Fruit fly (Drosophila melanogaster): ENCODE data around the gene Peritrophin-15a.

Peritrophin-15a gene

DNA sequence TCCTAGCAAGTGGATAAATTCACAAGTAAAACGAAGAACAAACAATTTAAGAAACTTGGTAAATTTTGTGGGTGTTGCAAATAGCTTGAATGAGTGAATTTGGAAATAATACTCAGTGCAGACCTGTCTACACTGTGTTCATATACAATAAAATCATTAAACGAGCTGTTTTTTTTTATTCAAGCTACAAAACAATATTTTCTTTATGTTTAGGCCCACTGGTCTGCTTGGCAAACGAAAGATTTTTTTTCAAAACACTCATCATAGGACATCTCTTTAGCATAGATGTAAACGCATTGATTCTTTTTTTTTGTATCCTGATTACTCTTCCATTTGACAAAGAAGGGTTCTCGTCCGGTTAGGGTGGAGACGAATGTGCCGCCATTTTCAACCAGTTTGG, 3.6 kb downstream of the Peritrophin-15a start, which contains the start of gene CG42820:
TSS of gene CG42820 (minus strand) at position 101 of the 400 bp plus-strand sequence.
- TF ChIP-seq Dif (GFP tag; optimal IDR thresholded peaks at IDR 0.05; ENCODE audit: partially characterized antibody), result no peak
- no peak for TF ChIP-seq Vsx2 (GFP tag; optimal IDR thresholded peaks at IDR 0.05; ENCODE audit: partially characterized antibody)
- no peak for TF ChIP-seq pan (optimal IDR thresholded peaks at IDR 0.05)
- no peak for TF ChIP-seq jim (GFP tag; optimal IDR thresholded peaks at IDR 0.05)

DNA sequence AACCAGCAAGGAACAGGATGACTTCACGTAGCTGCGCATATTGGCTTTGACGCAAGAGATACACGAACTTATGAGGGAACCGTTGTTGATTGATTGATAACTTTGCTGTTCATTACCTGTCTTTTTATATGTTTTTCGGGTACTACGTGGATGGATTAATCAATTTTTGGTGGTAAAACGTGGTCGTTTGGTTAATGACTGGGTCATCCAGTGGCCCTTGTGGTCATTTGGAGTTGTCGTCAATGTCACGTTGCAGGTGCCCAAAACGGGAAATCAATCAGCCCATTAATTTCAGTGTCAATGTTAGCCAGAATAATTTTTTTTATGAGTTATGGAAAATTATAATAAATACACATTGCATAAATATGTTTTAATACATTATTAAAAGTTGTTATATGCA, 6.7 kb downstream of the Peritrophin-15a start, which contains the start of gene CG42819:
TSS of gene CG42819 (minus strand) at position 101 of the 400 bp plus-strand sequence.
- TF ChIP-seq ey (GFP tag; optimal IDR thresholded peaks at IDR 0.05) (no peak), Rel (GFP tag; optimal IDR thresholded peaks at IDR 0.05) (no peak), Rel (tag; optimal IDR thresholded peaks at IDR 0.05) (no peak), jim (GFP tag; optimal IDR thresholded peaks at IDR 0.05) (no peak), lola (GFP tag; optimal IDR thresholded peaks at IDR 0.05) (no peak), N (GFP tag; optimal IDR thresholded peaks at IDR 0.05) (no peak), Hnf4 (GFP tag; optimal IDR thresholded peaks at IDR 0.05) (no peak), Sp1 (GFP tag; optimal IDR thresholded peaks at IDR 0.05) (no peak), Abd-B (GFP tag; optimal IDR thresholded peaks at IDR 0.05) (no peak), brk (GFP tag; optimal IDR thresholded peaks at IDR 0.05) (no peak), foxo (GFP tag; optimal IDR thresholded peaks at IDR 0.05) (no peak), Jra (GFP tag; optimal IDR thresholded peaks at IDR 0.05) (no peak), tai (GFP tag; optimal IDR thresholded peaks at IDR 0.05) (no peak)

dm6 chr2L:8385849-8386248, 10.0 kb downstream of the Peritrophin-15a start:
- TF ChIP-seq ey (GFP tag; optimal IDR thresholded peaks at IDR 0.05) (no peak), Hr83 (GFP tag; optimal IDR thresholded peaks at IDR 0.05; ENCODE audit: poor library complexity, severe bottlenecking) (no peak), Jra (GFP tag; optimal IDR thresholded peaks at IDR 0.05) (no peak), Hnf4 (GFP tag; optimal IDR thresholded peaks at IDR 0.05) (no peak), jim (GFP tag; optimal IDR thresholded peaks at IDR 0.05) (no peak)

DNA sequence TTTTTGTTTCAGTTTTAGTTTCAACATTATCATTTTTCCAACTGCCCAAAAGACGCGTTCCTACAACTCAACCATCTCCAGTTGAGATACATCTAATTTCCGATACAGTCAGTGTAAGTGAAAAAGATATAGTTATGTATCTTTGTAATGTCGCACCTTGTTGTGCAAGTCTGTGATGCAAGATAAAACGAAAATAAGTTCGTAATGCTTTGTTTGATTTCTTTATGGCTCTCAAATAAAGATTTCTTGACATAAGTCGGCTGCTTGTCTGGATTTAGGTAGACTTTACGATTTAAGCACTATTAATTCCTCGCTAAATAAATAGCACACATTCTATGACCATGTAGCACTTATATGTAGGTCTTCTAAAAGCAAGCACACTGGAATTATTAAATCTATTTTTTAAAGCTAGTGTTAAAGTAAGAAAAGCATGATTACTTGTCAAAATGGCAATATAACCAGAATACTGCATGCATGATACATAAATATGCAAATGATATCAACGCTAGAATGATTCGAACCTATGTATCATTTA, 10.8 kb downstream of the Peritrophin-15a start:
- TF ChIP-seq fru (GFP tag; optimal IDR thresholded peaks at IDR 0.05), result no peak
- TF ChIP-seq CG32264 (GFP tag; optimal IDR thresholded peaks at IDR 0.05), result no peak
- TF ChIP-seq Hnf4 (GFP tag; optimal IDR thresholded peaks at IDR 0.05), result no peak
- TF ChIP-seq sv (GFP tag; optimal IDR thresholded peaks at IDR 0.05), result no peak
- no peak for TF ChIP-seq Rel (GFP tag; optimal IDR thresholded peaks at IDR 0.05)
- no peak for TF ChIP-seq Rel (tag; optimal IDR thresholded peaks at IDR 0.05)
- TF ChIP-seq GATAd (GFP tag; optimal IDR thresholded peaks at IDR 0.05), result no peak
- TF ChIP-seq tai (GFP tag; optimal IDR thresholded peaks at IDR 0.05), result no peak
- no peak for TF ChIP-seq Hr83 (GFP tag; optimal IDR thresholded peaks at IDR 0.05; ENCODE audit: poor library complexity, severe bottlenecking)
- no peak for TF ChIP-seq foxo (GFP tag; optimal IDR thresholded peaks at IDR 0.05)
- TF ChIP-seq N (GFP tag; optimal IDR thresholded peaks at IDR 0.05), result no peak
- no peak for TF ChIP-seq CG9705 (GFP tag; optimal IDR thresholded peaks at IDR 0.05)
- TF ChIP-seq dmrt93B (GFP tag; optimal IDR thresholded peaks at IDR 0.05), result no peak

DNA sequence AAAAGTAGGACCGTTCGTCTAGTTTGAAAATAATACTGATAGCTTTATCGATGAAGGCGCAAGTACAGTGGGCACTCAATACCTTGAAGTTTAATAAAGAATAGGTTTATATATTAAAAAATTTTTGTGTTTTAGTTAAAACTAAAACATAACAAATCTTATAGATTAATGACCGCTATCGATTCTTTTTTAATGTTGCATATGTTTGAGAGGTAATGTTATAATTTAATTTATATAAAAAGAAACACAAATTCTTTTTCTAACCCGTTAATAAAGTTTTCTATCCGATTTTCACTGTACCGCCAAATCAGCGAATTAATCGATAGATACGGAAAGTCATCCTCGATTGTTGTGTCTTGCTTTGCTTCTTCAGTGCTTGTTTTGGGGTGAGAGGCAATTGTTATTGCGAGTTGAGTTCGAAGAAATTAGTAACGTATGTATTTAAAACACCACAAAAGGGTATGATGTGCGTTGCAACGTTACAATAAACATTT, 11.7 kb downstream of the Peritrophin-15a start, which contains the start of the genes Dad1 and CG13384:
TSS of gene Dad1 (minus strand) at position 30 of the 494 bp plus-strand sequence.
TSS of gene CG13384 (plus strand) at position 348 of the 494 bp plus-strand sequence.
- TF ChIP-seq Jra (GFP tag; optimal IDR thresholded peaks at IDR 0.05), result peak; percentile 84
- TF ChIP-seq Hr83 (GFP tag; optimal IDR thresholded peaks at IDR 0.05; ENCODE audit: poor library complexity, severe bottlenecking), result peak; percentile 28
- peak in 1 of 2 experiments; percentile 95 for TF ChIP-seq foxo (GFP tag; optimal IDR thresholded peaks at IDR 0.05)
- TF ChIP-seq sage (GFP tag; optimal IDR thresholded peaks at IDR 0.05), result peak; percentile 83
- no peak for TF ChIP-seq pan (optimal IDR thresholded peaks at IDR 0.05)
- peak; percentile 88 for TF ChIP-seq sv (GFP tag; optimal IDR thresholded peaks at IDR 0.05)
- peak; percentile 93 for TF ChIP-seq psq (GFP tag; optimal IDR thresholded peaks at IDR 0.05)
- peak; percentile 70 for TF ChIP-seq Rel (GFP tag; optimal IDR thresholded peaks at IDR 0.05)
- peak; percentile 85 for TF ChIP-seq Rel (tag; optimal IDR thresholded peaks at IDR 0.05)
- TF ChIP-seq Mio (GFP tag; optimal IDR thresholded peaks at IDR 0.05), result peak; percentile 42
- peak; percentile 82 for TF ChIP-seq ey (GFP tag; optimal IDR thresholded peaks at IDR 0.05)
- TF ChIP-seq Hr78 (GFP tag; optimal IDR thresholded peaks at IDR 0.05), result no peak
- TF ChIP-seq lola (GFP tag; optimal IDR thresholded peaks at IDR 0.05), result no peak
- no peak for TF ChIP-seq usp (GFP tag; optimal IDR thresholded peaks at IDR 0.05)
- TF ChIP-seq fru (GFP tag; optimal IDR thresholded peaks at IDR 0.05), result peak; percentile 92
- TF ChIP-seq woc (GFP tag; optimal IDR thresholded peaks at IDR 0.05), result peak; percentile 92
- TF ChIP-seq brk (GFP tag; optimal IDR thresholded peaks at IDR 0.05), result peak; percentile 94
- no peak for TF ChIP-seq CrebA (GFP tag; optimal IDR thresholded peaks at IDR 0.05; ENCODE audit: borderline replicate concordance)
- TF ChIP-seq Myc (optimal IDR thresholded peaks at IDR 0.05), result no peak
- peak; percentile 90 for TF ChIP-seq dmrt93B (GFP tag; optimal IDR thresholded peaks at IDR 0.05)
- TF ChIP-seq dsf (GFP tag; optimal IDR thresholded peaks at IDR 0.05; ENCODE audit: borderline replicate concordance), result peak; percentile 82
- TF ChIP-seq CG32264 (GFP tag; optimal IDR thresholded peaks at IDR 0.05), result peak; percentile 32
- peak; percentile 97 for TF ChIP-seq HLH106 (tag; optimal IDR thresholded peaks at IDR 0.05)
- no peak for TF ChIP-seq Abd-B (GFP tag; optimal IDR thresholded peaks at IDR 0.05)
- TF ChIP-seq jim (GFP tag; optimal IDR thresholded peaks at IDR 0.05), result no peak
- TF ChIP-seq tai (GFP tag; optimal IDR thresholded peaks at IDR 0.05), result peak; percentile 90
- TF ChIP-seq OdsH (GFP tag; optimal IDR thresholded peaks at IDR 0.05), result peak; percentile 94
- peak; percentile 82 for TF ChIP-seq br (GFP tag; optimal IDR thresholded peaks at IDR 0.05)
- no peak for TF ChIP-seq Vsx2 (GFP tag; optimal IDR thresholded peaks at IDR 0.05; ENCODE audit: partially characterized antibody)
- TF ChIP-seq h (GFP tag; optimal IDR thresholded peaks at IDR 0.05), result peak; percentile 94
- TF ChIP-seq N (GFP tag; optimal IDR thresholded peaks at IDR 0.05), result no peak
- no peak for TF ChIP-seq Dfd (GFP tag; optimal IDR thresholded peaks at IDR 0.05)
- TF ChIP-seq CG9705 (GFP tag; optimal IDR thresholded peaks at IDR 0.05), result peak; percentile 90
- peak; percentile 65 for TF ChIP-seq GATAd (GFP tag; optimal IDR thresholded peaks at IDR 0.05)
- peak; percentile 85 for TF ChIP-seq Hnf4 (GFP tag; optimal IDR thresholded peaks at IDR 0.05)

Measured in whole organism, wandering third instar larva.